Worm (Caenorhabditis elegans) whole organism, young adult: Measurements from ENCODE around the gene clec-157.

Source experiments
- B0261.1 ChIP-seq: sonication (generic microtip); optimal IDR thresholded peaks from 2 replicates; lab custom pipeline; 2016; ENCODE audit warnings: mild to moderate bottlenecking, missing genetic modification characterization, moderate library complexity, missing compliant biosample characterization
- B0336.3 ChIP-seq: fragments of 200-800 bp; sonication (Bioruptor generic); IDR thresholded peaks from 2 replicates; pipeline ENCODE4 v1.3.6; 2022; ENCODE audit warnings: missing genetic modification characterization, missing compliant biosample characterization
- C06A6.2 ChIP-seq: fragments of 200-800 bp; sonication (Bioruptor generic); conservative IDR thresholded peaks from 2 replicates; pipeline ENCODE4 v1.3.6; 2022; ENCODE audit warnings: missing genetic modification characterization, missing compliant biosample characterization
- F33H1.4 ChIP-seq: fragments of 200-800 bp; sonication (Bioruptor generic); IDR thresholded peaks from 2 replicates; pipeline ENCODE4 v1.3.6; 2022; ENCODE audit warnings: missing genetic modification reagents, missing genetic modification characterization, missing compliant biosample characterization
- F49E8.2 ChIP-seq: sonication (generic microtip); optimal IDR thresholded peaks from 3 replicates; lab custom pipeline; 2017; ENCODE audit warnings: missing genetic modification characterization, mild to moderate bottlenecking, missing compliant biosample characterization, antibody characterized with exemption, moderate library complexity; ENCODE audit not compliant: insufficient read depth
- K12H6.12 ChIP-seq: fragments of 200-800 bp; sonication (Bioruptor generic); optimal IDR thresholded peaks from 2 replicates; lab custom pipeline; 2018; ENCODE audit warnings: mild to moderate bottlenecking, missing genetic modification characterization, missing compliant biosample characterization
- Y53G8AR.9 ChIP-seq: fragments of 200-800 bp; sonication (Bioruptor generic); conservative IDR thresholded peaks from 2 replicates; pipeline ENCODE4 v1.3.6; 2022; ENCODE audit warnings: missing genetic modification reagents, missing genetic modification characterization, missing compliant biosample characterization
- Y56A3A.18 ChIP-seq: fragments of 200-800 bp; sonication (Bioruptor generic); IDR thresholded peaks from 2 replicates; pipeline ENCODE4 v1.3.6; 2022; ENCODE audit warnings: missing genetic modification reagents, missing genetic modification characterization, missing compliant biosample characterization
- Y67H2A.10 ChIP-seq: fragments of 200-800 bp; sonication (Bioruptor generic); conservative IDR thresholded peaks from 2 replicates; pipeline ENCODE4 v1.3.6; 2022; ENCODE audit warnings: missing genetic modification reagents, missing genetic modification characterization, missing compliant biosample characterization
- atf-7 ChIP-seq: sonication (generic microtip); optimal IDR thresholded peaks from 2 replicates; lab custom pipeline; 2017; ENCODE audit warnings: mild to moderate bottlenecking, missing genetic modification characterization, missing compliant biosample characterization
- bed-2 ChIP-seq: fragments of 200-800 bp; sonication (Bioruptor generic); IDR thresholded peaks from 2 replicates; pipeline ENCODE4 v1.3.6; 2022; ENCODE audit warnings: missing genetic modification reagents, missing genetic modification characterization, missing compliant biosample characterization
- chd-7 ChIP-seq: sonication (generic microtip); optimal IDR thresholded peaks from 2 replicates; lab custom pipeline; 2016; ENCODE audit warnings: mild to moderate bottlenecking, missing genetic modification characterization, moderate library complexity, missing compliant biosample characterization
- ekl-4 ChIP-seq: fragments of 200-800 bp; sonication (Bioruptor generic); IDR thresholded peaks from 2 replicates; pipeline ENCODE4 v1.3.6; 2022; ENCODE audit warnings: missing genetic modification reagents, missing genetic modification characterization, missing compliant biosample characterization
- ets-4 ChIP-seq: fragments of 200-800 bp; sonication (Bioruptor generic); optimal IDR thresholded peaks from 2 replicates; lab custom pipeline; 2018; ENCODE audit warnings: mild to moderate bottlenecking, missing genetic modification characterization, missing compliant biosample characterization
- him-1 ChIP-seq: sonication (generic microtip); optimal IDR thresholded peaks from 2 replicates; lab custom pipeline; 2016; ENCODE audit warnings: missing genotype, missing genetic modification reagents, missing genetic modification characterization, missing compliant biosample characterization
- hlh-12 ChIP-seq: sonication (generic microtip); optimal IDR thresholded peaks from 2 replicates; lab custom pipeline; 2016; ENCODE audit warnings: missing genetic modification characterization, missing compliant biosample characterization
- lin-35 ChIP-seq, 3 experiments: fragments of 150-350 bp in 2 of 3; sonication (generic microtip) in 1 of 3; optimal IDR thresholded peaks; 2 replicates each; lab custom pipeline; 2014 to 2018; ENCODE audit warnings: missing biosample characterization in 3 of 3, missing genetic modification characterization in 3 of 3, missing genetic modification reagents in 3 of 3
- lin-40 ChIP-seq: sonication (generic microtip); optimal IDR thresholded peaks from 2 replicates; lab custom pipeline; 2016; ENCODE audit warnings: missing genetic modification characterization, mild to moderate bottlenecking, missing compliant biosample characterization, missing genotype, missing genetic modification reagents
- madf-6 ChIP-seq: fragments of 200-800 bp; sonication (Bioruptor generic); IDR thresholded peaks from 2 replicates; pipeline ENCODE4 v1.3.6; 2022; ENCODE audit warnings: missing genetic modification reagents, missing genetic modification characterization, missing compliant biosample characterization
- mxl-1 ChIP-seq: sonication (generic microtip); optimal IDR thresholded peaks from 2 replicates; lab custom pipeline; 2016; ENCODE audit warnings: missing genetic modification characterization, missing compliant biosample characterization
- nhr-179 ChIP-seq: sonication (generic microtip); optimal IDR thresholded peaks from 2 replicates; lab custom pipeline; 2016; ENCODE audit warnings: mild to moderate bottlenecking, missing genetic modification characterization, missing compliant biosample characterization
- nhr-80 ChIP-seq: sonication (generic microtip); optimal IDR thresholded peaks from 2 replicates; lab custom pipeline; 2016; ENCODE audit warnings: missing genetic modification characterization, missing compliant biosample characterization
- rec-8 ChIP-seq, 2 experiments: sonication (generic microtip); optimal IDR thresholded peaks; 2 replicates each; lab custom pipeline; 2016; ENCODE audit warnings: mild to moderate bottlenecking in 2 of 2, missing genetic modification characterization in 2 of 2, missing genetic modification reagents in 2 of 2, missing genotype in 2 of 2, missing biosample characterization in 1 of 2, missing compliant biosample characterization in 1 of 2, moderate library complexity in 1 of 2
- sdz-38 ChIP-seq: sonication (generic microtip); optimal IDR thresholded peaks from 2 replicates; lab custom pipeline; 2016; ENCODE audit warnings: missing genotype, missing genetic modification characterization, missing compliant biosample characterization
- snpc-4 ChIP-seq, 5 experiments: fragments of 150-350 bp in 1 of 5; sonication (generic microtip) in 4 of 5; optimal IDR thresholded peaks; 2 replicates each; lab custom pipeline; 2014 to 2018; ENCODE audit warnings: missing genetic modification characterization in 5 of 5, missing biosample characterization in 3 of 5, antibody characterized with exemption in 2 of 5, mild to moderate bottlenecking in 2 of 5, missing compliant biosample characterization in 2 of 5, missing genotype in 2 of 5, moderate library complexity in 2 of 5, missing genetic modification reagents in 1 of 5
- tbp1 ChIP-seq: fragments of 200-800 bp; sonication (Bioruptor generic); optimal IDR thresholded peaks from 2 replicates; lab custom pipeline; 2018; ENCODE audit warnings: mild to moderate bottlenecking, missing genetic modification characterization, missing compliant biosample characterization
- tlf-1 ChIP-seq: fragments of 200-800 bp; sonication (Bioruptor generic); optimal IDR thresholded peaks from 2 replicates; lab custom pipeline; 2018; ENCODE audit warnings: mild to moderate bottlenecking, missing genetic modification characterization, missing compliant biosample characterization
- xnd-1 ChIP-seq: sonication (generic microtip); optimal IDR thresholded peaks from 2 replicates; lab custom pipeline; 2016; ENCODE audit warnings: missing genotype, missing genetic modification reagents, missing genetic modification characterization, missing compliant biosample characterization
- ztf-18 ChIP-seq: sonication (generic microtip); optimal IDR thresholded peaks from 2 replicates; lab custom pipeline; 2016; ENCODE audit warnings: missing genotype, mild to moderate bottlenecking, missing genetic modification characterization, missing compliant biosample characterization
- ztf-22 ChIP-seq: fragments of 200-800 bp; sonication (Bioruptor generic); optimal IDR thresholded peaks from 2 replicates; lab custom pipeline; 2018; ENCODE audit warnings: mild to moderate bottlenecking, missing genetic modification characterization, moderate library complexity, missing compliant biosample characterization
- ztf-26 ChIP-seq: sonication (generic microtip); optimal IDR thresholded peaks from 2 replicates; lab custom pipeline; 2017; ENCODE audit warnings: missing genetic modification characterization, missing compliant biosample characterization

clec-157 gene

DNA sequence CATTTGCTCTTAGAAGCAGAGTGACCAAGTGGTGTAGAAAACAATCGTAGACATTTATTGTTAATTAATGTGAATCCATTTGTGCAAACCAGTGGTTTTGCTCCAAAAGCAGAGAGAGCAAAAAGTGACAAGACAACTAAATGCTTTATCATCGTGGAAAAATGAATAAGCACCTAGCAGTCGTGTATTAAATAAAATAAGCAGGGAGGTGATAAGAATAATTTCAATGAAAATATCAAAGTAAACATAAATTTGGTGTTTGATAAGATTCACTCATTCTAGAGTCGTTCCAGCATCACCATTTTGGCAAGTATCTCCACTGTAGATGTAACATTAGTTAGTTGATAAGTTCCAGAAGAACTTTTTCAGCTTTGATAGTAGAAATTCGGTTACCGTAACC lies 43.1 kb upstream of the clec-157 start, which contains the start of gene clec-6:
Gene clec-6 (minus strand): TSS at position 154 of the 400 bp plus-strand sequence.
- TF ChIP-seq nhr-80 (tag; lab: Kevin White, UChicago) (peak; percentile 41), B0261.1 (no peak), Y67H2A.10 (no peak)
- TF ChIP-seq, all 124 proteins: peak for 1

DNA sequence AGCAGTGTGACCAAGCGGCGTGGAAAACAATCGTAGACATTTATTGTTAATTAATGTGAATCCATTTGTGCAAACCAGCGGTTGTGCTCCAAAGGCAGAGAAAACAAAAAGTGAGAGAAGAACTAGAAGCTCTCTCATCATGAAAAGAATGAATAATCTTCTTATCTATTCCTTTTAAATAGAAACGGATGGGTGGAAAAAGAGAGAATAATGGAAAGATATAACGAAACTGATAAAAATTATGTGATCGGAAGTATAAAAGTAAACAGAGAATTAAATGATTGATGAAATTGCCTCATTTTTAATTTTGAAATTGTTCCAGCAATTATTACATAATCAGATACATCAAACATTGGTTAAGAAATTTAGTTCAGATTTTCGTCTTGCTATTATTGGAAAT lies 39.2 kb upstream of the clec-157 start, which contains the start of gene clec-5:
Gene clec-5 (minus strand): TSS at position 178 of the 400 bp plus-strand sequence.
- TF ChIP-seq ztf-18 (tag; lab: Kevin White, UChicago) = no peak
- TF ChIP-seq B0261.1 = no peak
- TF ChIP-seq tlf-1 (GFP tag; lab: Kevin White, UChicago) = no peak
- no peak for TF ChIP-seq B0336.3 (GFP tag; lab: Robert Waterston, UW)
- no peak for TF ChIP-seq ztf-22 (GFP tag; lab: Kevin White, UChicago)
- no peak for TF ChIP-seq rec-8 (tag; optimal IDR thresholded peaks at IDR 0.05; lab: Kevin White, UChicago)
- TF ChIP-seq hlh-12 (tag; lab: Kevin White, UChicago) = no peak
- no peak for TF ChIP-seq C06A6.2 (GFP tag; lab: Robert Waterston, UW)
- no peak for TF ChIP-seq ztf-26 (tag; lab: Kevin White, UChicago)
- TF ChIP-seq lin-40 (tag; lab: Kevin White, UChicago) = no peak

- no peak for TF ChIP-seq Y56A3A.18 (GFP tag; lab: Robert Waterston, UW)
- TF ChIP-seq snpc-4 (GFP tag; optimal IDR thresholded peaks at IDR 0.05; lab: Kevin White, UChicago) = no peak
- TF ChIP-seq snpc-4 (tag; optimal IDR thresholded peaks at IDR 0.05; lab: Kevin White, UChicago) = no peak
- no peak for TF ChIP-seq mxl-1 (tag; lab: Kevin White, UChicago)
- no peak for TF ChIP-seq lin-35 (GFP tag; optimal IDR thresholded peaks at IDR 0.05; lab: Kevin White, UChicago)
- no peak for TF ChIP-seq sdz-38 (tag; lab: Kevin White, UChicago)
- peak; percentile 32 for TF ChIP-seq nhr-80 (tag; lab: Kevin White, UChicago)
- TF ChIP-seq nhr-179 (tag; lab: Kevin White, UChicago) = no peak
These were observed 37.7 kb upstream of the clec-157 start for ce11 chrIII:4881955-4882354.

- TF ChIP-seq atf-7 (tag; lab: Kevin White, UChicago) = no peak
- no peak for TF ChIP-seq bed-2
- TF ChIP-seq C06A6.2 (GFP tag; lab: Robert Waterston, UW) = no peak
- no peak for TF ChIP-seq him-1 (tag; lab: Kevin White, UChicago)
- no peak for TF ChIP-seq F33H1.4 (GFP tag; lab: Robert Waterston, UW)
- TF ChIP-seq madf-6 (GFP tag; lab: Robert Waterston, UW) = peak; percentile 42; the same call in 1 of the 2 replicates
- TF ChIP-seq F49E8.2 (tag; lab: Kevin White, UChicago) = peak; percentile 36
- 0 out of 2 replicates have a peak, but pooled peaks have one; percentile 37 for TF ChIP-seq Y53G8AR.9
- no peak for TF ChIP-seq ets-4 (GFP tag; lab: Kevin White, UChicago)
- TF ChIP-seq B0336.3 (GFP tag; lab: Robert Waterston, UW) = 0 out of 2 replicates have a peak, but pooled peaks have one; percentile 26
- peak; percentile 11 for TF ChIP-seq xnd-1
- TF ChIP-seq ekl-4 = 0 out of 2 replicates have a peak, but pooled peaks have one; percentile 20
- no peak for TF ChIP-seq hlh-12 (tag; lab: Kevin White, UChicago)
- TF ChIP-seq chd-7 (tag; lab: Kevin White, UChicago) = no peak
- no peak for TF ChIP-seq tbp1 (GFP tag; lab: Kevin White, UChicago)
- TF ChIP-seq K12H6.12 (tag; lab: Kevin White, UChicago) = no peak
These were observed 35.2 kb upstream of the clec-157 start, which contains the start of gene C35D10.1 for ce11 chrIII:4879445-4879844. Gene C35D10.1, plus strand, starts transcription at chrIII:4879745.
